Worm (Caenorhabditis elegans) whole organism, late embryonic: Measurements from ENCODE around the gene ZK285.2.

ENCODE experiments used
- ceh-18 ChIP-seq: sonication (generic microtip); optimal IDR thresholded peaks from 2 replicates; lab custom pipeline; 2016; ENCODE audit warnings: missing genetic modification characterization, missing compliant biosample characterization
- fkh-10 ChIP-seq: fragments of 150-350 bp; optimal IDR thresholded peaks from 2 replicates; lab custom pipeline; 2014; ENCODE audit warnings: missing biosample characterization, missing genetic modification reagents, missing genetic modification characterization

- no peak for TF ChIP-seq ceh-18 (tag; lab: Kevin White, UChicago)
- TF ChIP-seq fkh-10 (GFP tag; lab: Kevin White, UChicago) = no peak
These were observed 13.5 kb downstream of the ZK285.2 start, which contains the start of gene F14H3.15 for ce11 chrV:16060135-16060534.
